Fruit fly (Drosophila melanogaster) whole organism, embryonic: ENCODE measurements around the gene Atpalpha.

Experiments
- CG11247 ChIP-seq: fragments of 200-800 bp; sonication (Bioruptor generic); IDR thresholded peaks from 2 replicates; pipeline ENCODE4 v1.3.6; 2022; ENCODE audit warnings: missing biosample characterization, missing genetic modification characterization
- CG4707 ChIP-seq: fragments of 200-800 bp; sonication (Bioruptor generic); optimal IDR thresholded peaks from 2 replicates; lab custom pipeline; 2018; ENCODE audit warnings: missing biosample characterization, mild to moderate bottlenecking, missing genetic modification characterization, moderate library complexity
- az2 ChIP-seq: fragments of 200-800 bp; sonication (Bioruptor generic); optimal IDR thresholded peaks from 3 replicates; lab custom pipeline; 2016; ENCODE audit warnings: missing biosample characterization, missing genetic modification characterization
- btn ChIP-seq: fragments of 200-800 bp; sonication (Bioruptor generic); optimal IDR thresholded peaks from 2 replicates; lab custom pipeline; 2016; ENCODE audit warnings: missing biosample characterization, missing genetic modification characterization
- disco-r ChIP-seq: fragments of 200-800 bp; sonication (Bioruptor generic); optimal IDR thresholded peaks from 2 replicates; lab custom pipeline; 2016; ENCODE audit warnings: missing biosample characterization, missing genetic modification characterization
- h ChIP-seq: fragments of >200 bp; optimal IDR thresholded peaks from 2 replicates; lab custom pipeline; 2017
- nau ChIP-seq: fragments of 200-800 bp; sonication (Bioruptor generic); optimal IDR thresholded peaks from 3 replicates; lab custom pipeline; 2017; ENCODE audit warnings: missing biosample characterization, mild to moderate bottlenecking, missing genetic modification characterization, missing genetic modification reagents
- psq ChIP-seq: fragments of 200-800 bp; sonication (Bioruptor generic); optimal IDR thresholded peaks from 2 replicates; lab custom pipeline; 2017; ENCODE audit warnings: missing biosample characterization, missing genetic modification characterization
- ro ChIP-seq: fragments of 200-800 bp; sonication (Bioruptor generic); IDR thresholded peaks from 2 replicates; pipeline ENCODE4 v1.3.6; 2022; ENCODE audit warnings: missing biosample characterization, missing genetic modification characterization
- salm ChIP-seq: fragments of 200-800 bp; sonication (Bioruptor generic); optimal IDR thresholded peaks from 2 replicates; lab custom pipeline; 2018; ENCODE audit warnings: missing biosample characterization, mild to moderate bottlenecking, missing genetic modification characterization
- tup ChIP-seq: fragments of 200-800 bp; sonication (Bioruptor generic); optimal IDR thresholded peaks from 2 replicates; lab custom pipeline; 2016; ENCODE audit warnings: missing biosample characterization, mild to moderate bottlenecking, missing genetic modification characterization, moderate library complexity

DNA sequence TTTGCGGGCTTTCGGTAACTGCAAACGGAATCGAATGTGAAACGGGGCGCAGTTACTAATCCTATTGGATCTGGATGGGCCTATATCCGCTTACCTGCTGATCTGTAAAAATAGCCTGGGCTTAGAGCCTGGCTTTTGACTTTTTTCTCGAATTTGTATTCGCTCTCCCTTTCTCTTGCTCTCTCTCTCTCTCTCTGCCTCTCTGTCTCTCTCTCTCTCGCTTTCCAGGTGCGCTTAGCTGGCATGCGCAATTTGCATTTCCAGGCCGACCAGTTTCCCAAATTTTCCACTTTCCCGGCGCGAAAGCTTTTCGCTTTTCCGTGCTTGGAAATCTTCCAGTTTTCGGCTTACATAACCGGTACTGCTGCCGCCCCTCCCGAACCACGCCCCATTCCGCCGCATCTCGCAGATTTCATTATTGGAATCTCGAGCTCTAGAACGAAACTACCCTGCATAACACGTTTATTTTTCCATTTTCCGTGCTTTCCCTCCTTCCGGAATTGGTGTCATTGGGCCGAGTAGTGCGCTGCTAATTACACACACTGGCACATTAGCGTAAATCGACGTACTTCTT is 748 bp downstream of the Atpalpha start:
- TF ChIP-seq h (lab: Kevin White, UChicago) (no peak), CG4707 (GFP tag; lab: Kevin White, UChicago) (no peak), tup (GFP tag; lab: Kevin White, UChicago) (no peak), az2 (no peak), CG11247 (GFP tag; lab: Robert Waterston, UW) (no peak), btn (no peak), disco-r (GFP tag; lab: Kevin White, UChicago) (no peak), ro (no peak), salm (tag; lab: Kevin White, UChicago) (no peak), psq (GFP tag; lab: Kevin White, UChicago) (no peak), nau (GFP tag; lab: Kevin White, UChicago) (no peak)
